Worm (Caenorhabditis elegans) whole organism, young adult: ENCODE measurements around the gene T24A6.1.

ENCODE experiments used
- B0261.1 ChIP-seq: sonication (generic microtip); optimal IDR thresholded peaks from 2 replicates; lab custom pipeline; 2016; ENCODE audit warnings: mild to moderate bottlenecking, missing genetic modification characterization, moderate library complexity, missing compliant biosample characterization
- C17E4.6 ChIP-seq: fragments of 200-800 bp; sonication (Bioruptor generic); IDR thresholded peaks from 2 replicates; pipeline ENCODE4 v1.3.6; 2022; ENCODE audit warnings: missing genetic modification reagents, missing genetic modification characterization, missing compliant biosample characterization
- D2030.7 ChIP-seq: fragments of 200-800 bp; sonication (Bioruptor generic); IDR thresholded peaks from 2 replicates; pipeline ENCODE4 v1.3.6; 2022; ENCODE audit warnings: missing genetic modification reagents, missing genetic modification characterization, missing compliant biosample characterization
- F22D6.2 ChIP-seq: sonication (generic microtip); optimal IDR thresholded peaks from 2 replicates; lab custom pipeline; 2016; ENCODE audit warnings: mild to moderate bottlenecking, missing genetic modification characterization, missing compliant biosample characterization
- F33H1.4 ChIP-seq: fragments of 200-800 bp; sonication (Bioruptor generic); IDR thresholded peaks from 2 replicates; pipeline ENCODE4 v1.3.6; 2022; ENCODE audit warnings: missing genetic modification reagents, missing genetic modification characterization, missing compliant biosample characterization
- F49E8.2 ChIP-seq: sonication (generic microtip); optimal IDR thresholded peaks from 3 replicates; lab custom pipeline; 2017; ENCODE audit warnings: missing genetic modification characterization, mild to moderate bottlenecking, missing compliant biosample characterization, antibody characterized with exemption, moderate library complexity; ENCODE audit not compliant: insufficient read depth
- Y53F4B.3 ChIP-seq: fragments of 200-800 bp; sonication (Bioruptor generic); IDR thresholded peaks from 2 replicates; pipeline ENCODE4 v1.3.6; 2022; ENCODE audit warnings: missing genetic modification reagents, missing genetic modification characterization, missing compliant biosample characterization
- Y56A3A.18 ChIP-seq: fragments of 200-800 bp; sonication (Bioruptor generic); IDR thresholded peaks from 2 replicates; pipeline ENCODE4 v1.3.6; 2022; ENCODE audit warnings: missing genetic modification reagents, missing genetic modification characterization, missing compliant biosample characterization
- ZK185.1 ChIP-seq: sonication (generic microtip); optimal IDR thresholded peaks from 2 replicates; lab custom pipeline; 2016; ENCODE audit warnings: mild to moderate bottlenecking, missing genetic modification characterization, missing compliant biosample characterization; ENCODE audit not compliant: poor library complexity, severe bottlenecking
- ama-1 ChIP-seq, 3 experiments: fragments of 150-350 bp in 1 of 3; sonication (generic microtip) in 2 of 3; optimal IDR thresholded peaks; 2 replicates each; lab custom pipeline; 2014 to 2018; ENCODE audit warnings: missing biosample characterization in 2 of 3, missing genetic modification characterization in 2 of 3, missing genetic modification reagents in 2 of 3
- aptf-3 ChIP-seq: fragments of 200-800 bp; sonication (Bioruptor generic); IDR thresholded peaks from 2 replicates; pipeline ENCODE4 v1.3.6; 2022; ENCODE audit warnings: missing genetic modification characterization, missing compliant biosample characterization
- athp-1 ChIP-seq: sonication (generic microtip); optimal IDR thresholded peaks from 2 replicates; lab custom pipeline; 2017; ENCODE audit warnings: mild to moderate bottlenecking, missing genetic modification characterization, missing compliant biosample characterization
- bed-1 ChIP-seq: fragments of 200-800 bp; sonication (Bioruptor generic); IDR thresholded peaks from 2 replicates; pipeline ENCODE4 v1.3.6; 2022; ENCODE audit warnings: missing genetic modification reagents, missing genetic modification characterization, missing compliant biosample characterization
- bed-2 ChIP-seq: fragments of 200-800 bp; sonication (Bioruptor generic); IDR thresholded peaks from 2 replicates; pipeline ENCODE4 v1.3.6; 2022; ENCODE audit warnings: missing genetic modification reagents, missing genetic modification characterization, missing compliant biosample characterization
- ccch-3 ChIP-seq: fragments of 200-800 bp; sonication (Bioruptor generic); optimal IDR thresholded peaks from 2 replicates; lab custom pipeline; 2018; ENCODE audit warnings: mild to moderate bottlenecking, missing genetic modification characterization, missing compliant biosample characterization
- cebp-2 ChIP-seq: fragments of 200-800 bp; sonication (Bioruptor generic); IDR thresholded peaks from 2 replicates; pipeline ENCODE4 v1.3.6; 2022; ENCODE audit warnings: missing genetic modification characterization, missing compliant biosample characterization
- ceh-58 ChIP-seq: fragments of 200-800 bp; sonication (Bioruptor generic); IDR thresholded peaks from 2 replicates; pipeline ENCODE4 v1.3.6; 2022; ENCODE audit warnings: missing genetic modification characterization, missing compliant biosample characterization
- chd-7 ChIP-seq: sonication (generic microtip); optimal IDR thresholded peaks from 2 replicates; lab custom pipeline; 2016; ENCODE audit warnings: mild to moderate bottlenecking, missing genetic modification characterization, moderate library complexity, missing compliant biosample characterization
- egl-18 ChIP-seq: fragments of 200-800 bp; sonication (Bioruptor generic); IDR thresholded peaks from 2 replicates; pipeline ENCODE4 v1.3.6; 2022; ENCODE audit warnings: missing genetic modification reagents, missing genetic modification characterization, missing compliant biosample characterization
- egrh-3 ChIP-seq: fragments of 200-800 bp; sonication (Bioruptor generic); IDR thresholded peaks from 2 replicates; pipeline ENCODE4 v1.3.6; 2022; ENCODE audit warnings: missing genetic modification reagents, missing genetic modification characterization, missing compliant biosample characterization
- ets-4 ChIP-seq: fragments of 200-800 bp; sonication (Bioruptor generic); optimal IDR thresholded peaks from 2 replicates; lab custom pipeline; 2018; ENCODE audit warnings: mild to moderate bottlenecking, missing genetic modification characterization, missing compliant biosample characterization
- hlh-26 ChIP-seq: fragments of 200-800 bp; sonication (Bioruptor generic); conservative IDR thresholded peaks from 2 replicates; pipeline ENCODE4 v1.3.6; 2022; ENCODE audit warnings: missing genetic modification reagents, missing genetic modification characterization, missing compliant biosample characterization
- hmg-1.2 ChIP-seq: fragments of 200-800 bp; sonication (Bioruptor generic); IDR thresholded peaks from 2 replicates; pipeline ENCODE4 v1.3.6; 2022; ENCODE audit warnings: missing genetic modification reagents, missing genetic modification characterization, missing compliant biosample characterization
- hrde-1 ChIP-seq: sonication (generic microtip); optimal IDR thresholded peaks from 2 replicates; lab custom pipeline; 2016; ENCODE audit warnings: missing genetic modification characterization, mild to moderate bottlenecking, missing compliant biosample characterization, moderate library complexity, missing genotype, missing genetic modification reagents, borderline replicate concordance
- lag-1 ChIP-seq: fragments of 200-800 bp; sonication (Bioruptor generic); IDR thresholded peaks from 2 replicates; pipeline ENCODE4 v1.3.6; 2022; ENCODE audit warnings: missing genetic modification reagents, missing genetic modification characterization, missing compliant biosample characterization
- lin-26 ChIP-seq: fragments of 200-800 bp; sonication (Bioruptor generic); IDR thresholded peaks from 2 replicates; pipeline ENCODE4 v1.3.6; 2022; ENCODE audit warnings: missing genetic modification reagents, missing genetic modification characterization, missing compliant biosample characterization
- lin-40 ChIP-seq: sonication (generic microtip); optimal IDR thresholded peaks from 2 replicates; lab custom pipeline; 2016; ENCODE audit warnings: missing genetic modification characterization, mild to moderate bottlenecking, missing compliant biosample characterization, missing genotype, missing genetic modification reagents
- lin-54 ChIP-seq: fragments of 200-800 bp; sonication (Bioruptor generic); optimal IDR thresholded peaks from 2 replicates; lab custom pipeline; 2018; ENCODE audit warnings: mild to moderate bottlenecking, missing genetic modification characterization, missing compliant biosample characterization
- madf-3 ChIP-seq: fragments of 200-800 bp; sonication (Bioruptor generic); IDR thresholded peaks from 2 replicates; pipeline ENCODE4 v1.3.6; 2022; ENCODE audit warnings: missing genetic modification reagents, missing genetic modification characterization, missing compliant biosample characterization
- madf-6 ChIP-seq: fragments of 200-800 bp; sonication (Bioruptor generic); IDR thresholded peaks from 2 replicates; pipeline ENCODE4 v1.3.6; 2022; ENCODE audit warnings: missing genetic modification reagents, missing genetic modification characterization, missing compliant biosample characterization
- madf-8 ChIP-seq: fragments of 200-800 bp; sonication (Bioruptor generic); conservative IDR thresholded peaks from 2 replicates; pipeline ENCODE4 v1.3.6; 2022; ENCODE audit warnings: missing genetic modification reagents, missing genetic modification characterization, missing compliant biosample characterization
- mxl-1 ChIP-seq: sonication (generic microtip); optimal IDR thresholded peaks from 2 replicates; lab custom pipeline; 2016; ENCODE audit warnings: missing genetic modification characterization, missing compliant biosample characterization
- nhr-90 ChIP-seq: sonication (generic microtip); optimal IDR thresholded peaks from 2 replicates; lab custom pipeline; 2016; ENCODE audit warnings: missing genotype, mild to moderate bottlenecking, missing genetic modification characterization, missing compliant biosample characterization
- pha-4 ChIP-seq: fragments of 150-350 bp; sonication (generic microtip); optimal IDR thresholded peaks from 2 replicates; lab custom pipeline; 2014; ENCODE audit warnings: missing biosample characterization, missing genetic modification reagents, missing genetic modification characterization
- rcor-1 ChIP-seq: fragments of 200-800 bp; sonication (Bioruptor generic); IDR thresholded peaks from 2 replicates; pipeline ENCODE4 v1.3.6; 2022; ENCODE audit warnings: missing genetic modification reagents, missing genetic modification characterization, missing compliant biosample characterization
- rec-8 ChIP-seq, 2 experiments: sonication (generic microtip); optimal IDR thresholded peaks; 2 replicates each; lab custom pipeline; 2016; ENCODE audit warnings: mild to moderate bottlenecking in 2 of 2, missing genetic modification characterization in 2 of 2, missing genetic modification reagents in 2 of 2, missing genotype in 2 of 2, missing biosample characterization in 1 of 2, missing compliant biosample characterization in 1 of 2, moderate library complexity in 1 of 2
- repo-1 ChIP-seq: sonication (generic microtip); optimal IDR thresholded peaks from 2 replicates; lab custom pipeline; 2017; ENCODE audit warnings: mild to moderate bottlenecking, missing genetic modification characterization, missing compliant biosample characterization
- rpc-1 ChIP-seq, 2 experiments: fragments of 150-350 bp in 1 of 2; sonication (generic microtip) in 1 of 2; optimal IDR thresholded peaks; 2 replicates each; lab custom pipeline; 2014 to 2018; ENCODE audit warnings: missing biosample characterization in 1 of 2, missing genetic modification characterization in 1 of 2, missing genetic modification reagents in 1 of 2, missing genotype in 1 of 2
- snpc-1.1 ChIP-seq: sonication (generic microtip); optimal IDR thresholded peaks from 2 replicates; lab custom pipeline; 2017; ENCODE audit warnings: missing genetic modification characterization, mild to moderate bottlenecking, missing compliant biosample characterization, antibody characterized with exemption, moderate library complexity, missing genotype, missing genetic modification reagents; ENCODE audit not compliant: insufficient read depth
- snpc-1.3 ChIP-seq: sonication (generic microtip); optimal IDR thresholded peaks from 2 replicates; lab custom pipeline; 2017; ENCODE audit warnings: missing genetic modification characterization, mild to moderate bottlenecking, missing compliant biosample characterization, antibody characterized with exemption, moderate library complexity, missing genotype, missing genetic modification reagents; ENCODE audit not compliant: insufficient read depth
- snpc-3.4 ChIP-seq: sonication (generic microtip); optimal IDR thresholded peaks from 2 replicates; lab custom pipeline; 2017; ENCODE audit warnings: missing genetic modification characterization, mild to moderate bottlenecking, missing compliant biosample characterization, antibody characterized with exemption, moderate library complexity, missing genotype, missing genetic modification reagents
- somi-1 ChIP-seq: fragments of 200-800 bp; sonication (Bioruptor generic); optimal IDR thresholded peaks from 2 replicates; lab custom pipeline; 2018; ENCODE audit warnings: mild to moderate bottlenecking, missing genetic modification characterization, missing compliant biosample characterization
- tbp1 ChIP-seq: fragments of 200-800 bp; sonication (Bioruptor generic); optimal IDR thresholded peaks from 2 replicates; lab custom pipeline; 2018; ENCODE audit warnings: mild to moderate bottlenecking, missing genetic modification characterization, missing compliant biosample characterization
- tlf-1 ChIP-seq: fragments of 200-800 bp; sonication (Bioruptor generic); optimal IDR thresholded peaks from 2 replicates; lab custom pipeline; 2018; ENCODE audit warnings: mild to moderate bottlenecking, missing genetic modification characterization, missing compliant biosample characterization
- unc-130 ChIP-seq: sonication (generic microtip); optimal IDR thresholded peaks from 2 replicates; lab custom pipeline; 2016; ENCODE audit warnings: missing genetic modification reagents, missing genetic modification characterization, missing compliant biosample characterization
- ztf-25 ChIP-seq: fragments of 200-800 bp; sonication (Bioruptor generic); IDR thresholded peaks from 2 replicates; pipeline ENCODE4 v1.3.6; 2022; ENCODE audit warnings: missing genetic modification reagents, missing genetic modification characterization, missing compliant biosample characterization
- ztf-26 ChIP-seq: sonication (generic microtip); optimal IDR thresholded peaks from 2 replicates; lab custom pipeline; 2017; ENCODE audit warnings: missing genetic modification characterization, missing compliant biosample characterization

T24A6.1 gene

DNA sequence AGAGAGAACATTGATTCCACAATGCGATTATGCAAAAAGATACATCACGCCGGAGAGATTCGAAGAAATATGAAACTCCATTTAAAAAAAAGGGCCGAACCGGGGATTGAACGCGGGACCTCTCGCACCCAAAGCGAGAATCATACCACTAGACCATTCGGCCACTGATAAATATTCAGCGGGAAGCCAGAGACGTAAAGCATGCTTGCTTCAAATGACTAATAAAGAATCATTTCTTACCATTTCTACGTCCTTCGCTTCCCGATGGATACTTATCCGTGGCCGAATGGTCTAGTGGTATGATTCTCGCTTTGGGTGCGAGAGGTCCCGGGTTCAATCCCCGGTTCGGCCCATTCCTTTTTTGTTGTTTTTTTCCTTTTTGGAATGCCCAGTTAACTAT is 29.4 kb downstream of the T24A6.1 start:
- TF ChIP-seq hmg-1.2 (GFP tag; lab: Robert Waterston, UW) (peak; percentile 35; the same call in 1 of the 2 replicates), somi-1 (GFP tag; lab: Kevin White, UChicago) (no peak), lin-26 (GFP tag; lab: Robert Waterston, UW) (peak; percentile 87), ZK185.1 (tag; lab: Kevin White, UChicago) (peak; percentile 5), snpc-3.4 (peak; percentile 55), pha-4 (tag; lab: Kevin White, UChicago) (no peak), ccch-3 (GFP tag; lab: Kevin White, UChicago) (no peak), chd-7 (no peak), snpc-1.3 (tag; lab: Kevin White, UChicago) (peak; percentile 10), madf-8 (GFP tag; lab: Robert Waterston, UW) (0 out of 2 replicates have a peak, but pooled peaks have one; percentile 5), ama-1 (optimal IDR thresholded peaks at IDR 0.05; lab: Kevin White, UChicago) (no peak), ama-1 (GFP tag; optimal IDR thresholded peaks at IDR 0.05; lab: Kevin White, UChicago) (no peak), Y56A3A.18 (GFP tag; lab: Robert Waterston, UW) (0 out of 2 replicates have a peak, but pooled peaks have one; percentile 20), lin-40 (tag; lab: Kevin White, UChicago) (no peak), ztf-25 (GFP tag; lab: Robert Waterston, UW) (peak; percentile 69; the same call in 1 of the 2 replicates), cebp-2 (GFP tag; lab: Robert Waterston, UW) (0 out of 2 replicates have a peak, but pooled peaks have one; percentile 10), rpc-1 (optimal IDR thresholded peaks at IDR 0.05; lab: Kevin White, UChicago) (peak; percentile 60), rpc-1 (tag; optimal IDR thresholded peaks at IDR 0.05; lab: Kevin White, UChicago) (peak; percentile 75), egl-18 (GFP tag; lab: Robert Waterston, UW) (no peak), mxl-1 (tag; lab: Kevin White, UChicago) (no peak), ceh-58 (GFP tag; lab: Robert Waterston, UW) (no peak), repo-1 (tag; lab: Kevin White, UChicago) (no peak), aptf-3 (GFP tag; lab: Robert Waterston, UW) (no peak), ets-4 (GFP tag; lab: Kevin White, UChicago) (no peak), unc-130 (GFP tag; lab: Kevin White, UChicago) (no peak), egrh-3 (GFP tag; lab: Robert Waterston, UW) (no peak), F33H1.4 (GFP tag; lab: Robert Waterston, UW) (0 out of 2 replicates have a peak, but pooled peaks have one; percentile 15), madf-3 (no peak), tlf-1 (no peak), bed-1 (GFP tag; lab: Robert Waterston, UW) (no peak), F49E8.2 (tag; lab: Kevin White, UChicago) (no peak), snpc-1.1 (tag; lab: Kevin White, UChicago) (no peak), C17E4.6 (0 out of 2 replicates have a peak, but pooled peaks have one; percentile 38), Y53F4B.3 (GFP tag; lab: Robert Waterston, UW) (no peak), D2030.7 (peak; percentile 62), ztf-26 (tag; lab: Kevin White, UChicago) (no peak), athp-1 (tag; lab: Kevin White, UChicago) (no peak), bed-2 (GFP tag; lab: Robert Waterston, UW) (no peak), hlh-26 (no peak), lag-1 (GFP tag; lab: Robert Waterston, UW) (no peak), rcor-1 (GFP tag; lab: Robert Waterston, UW) (no peak), tbp1 (GFP tag; lab: Kevin White, UChicago) (peak; percentile 86), madf-6 (GFP tag; lab: Robert Waterston, UW) (peak; percentile 37; the same call in 1 of the 2 replicates), lin-54 (peak; percentile 10), nhr-90 (peak; percentile 28), rec-8 (tag; optimal IDR thresholded peaks at IDR 0.05; lab: Kevin White, UChicago) (no peak), F22D6.2 (tag; lab: Kevin White, UChicago) (no peak), B0261.1 (tag; lab: Kevin White, UChicago) (peak; percentile 65), hrde-1 (tag; lab: Kevin White, UChicago) (no peak)
